Worm (Caenorhabditis elegans): ENCODE results near the gene T10C6.16.

T10C6.16 gene

ce11 chrV:16040848-16041247 lies 8.0 kb upstream of the T10C6.16 start:
- 0 out of 2 replicates have a peak, but pooled peaks have one; percentile 17 for TF ChIP-seq scrt-1 (GFP tag; IDR thresholded peaks at IDR 0.05)
- TF ChIP-seq ama-1 (optimal IDR thresholded peaks at IDR 0.05) = peak; percentile 77
- TF ChIP-seq pes-1 (GFP tag; IDR thresholded peaks at IDR 0.05) = peak; percentile 61
- TF ChIP-seq aly-1 (tag; optimal IDR thresholded peaks at IDR 0.05) = peak; percentile 45
- TF ChIP-seq flt-1 (GFP tag; IDR thresholded peaks at IDR 0.05) = 0 out of 2 replicates have a peak, but pooled peaks have one; percentile 6
- TF ChIP-seq hmbx-1 (tag; optimal IDR thresholded peaks at IDR 0.05) = peak; percentile 8

DNA sequence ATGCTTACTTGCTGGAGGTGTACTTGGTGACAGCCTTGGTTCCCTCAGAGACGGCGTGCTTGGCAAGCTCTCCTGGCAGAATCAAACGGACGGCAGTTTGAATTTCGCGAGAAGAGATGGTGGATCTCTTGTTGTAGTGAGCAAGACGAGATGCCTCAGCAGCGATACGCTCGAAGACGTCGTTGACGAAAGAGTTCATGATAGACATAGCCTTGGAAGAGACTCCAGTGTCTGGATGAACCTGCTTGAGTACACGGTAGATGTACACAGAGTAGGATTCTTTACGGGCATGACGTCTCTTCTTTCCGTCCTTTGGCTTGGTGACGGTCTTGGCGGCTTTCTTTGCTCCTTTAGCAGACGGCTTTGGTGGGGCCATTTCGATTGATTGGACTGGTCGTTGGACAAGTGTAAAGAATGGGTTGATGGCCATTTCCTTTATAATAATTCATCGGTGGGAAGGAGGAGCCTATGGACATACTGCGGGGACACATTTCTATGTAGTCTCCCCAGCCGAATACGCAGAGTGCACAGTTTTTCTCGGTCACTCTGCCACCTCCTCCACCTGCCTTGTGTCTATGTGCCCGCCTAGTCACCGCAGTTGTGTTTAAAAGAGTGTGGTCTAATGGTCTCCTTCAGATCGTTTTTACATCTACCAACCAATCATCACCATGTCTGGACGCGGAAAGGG lies 7.5 kb upstream of the T10C6.16 start, which contains the start of the genes his-4 and his-3:
Gene his-4, minus strand, starts transcription at position 376 of the 688 bp plus-strand sequence.
Gene his-3, plus strand, starts transcription at position 669 of the 688 bp plus-strand sequence.
- TF ChIP-seq aly-1 (tag; optimal IDR thresholded peaks at IDR 0.05) (peak; percentile 58), flt-1 (GFP tag; IDR thresholded peaks at IDR 0.05) (peak; percentile 59; the same call in 1 of the 2 replicates), pes-1 (GFP tag; IDR thresholded peaks at IDR 0.05) (peak; percentile 80), ama-1 (optimal IDR thresholded peaks at IDR 0.05) (peak; percentile 87), sea-1 (GFP tag; conservative IDR thresholded peaks at IDR 0.05) (peak; percentile 69), tbx-11 (GFP tag; IDR thresholded peaks at IDR 0.05) (0 out of 2 replicates have a peak, but pooled peaks have one; percentile 4), tbx-37 (GFP tag; conservative IDR thresholded peaks at IDR 0.05) (0 out of 2 replicates have a peak, but pooled peaks have one; percentile 9)

DNA sequence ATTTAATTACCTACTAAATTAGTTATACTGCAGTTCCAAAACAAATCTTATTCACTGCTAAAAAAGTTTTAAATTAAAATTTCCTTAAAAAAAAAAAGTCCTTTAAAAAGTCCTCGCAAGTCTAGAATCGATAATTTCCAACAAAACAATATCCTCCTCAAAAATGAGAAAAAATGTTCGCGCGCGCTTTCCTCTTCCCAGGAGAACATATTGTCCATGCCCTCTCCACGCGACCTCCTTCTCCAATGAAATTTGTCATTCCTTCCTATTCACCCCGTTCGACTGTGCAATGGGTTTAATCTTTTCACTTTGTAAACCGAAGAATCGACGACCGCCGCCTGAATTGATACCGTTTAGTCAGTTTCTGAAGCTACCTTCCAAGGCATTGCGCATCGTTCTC lies 3.4 kb upstream of the T10C6.16 start, which contains the start of gene T10C6.10:
Gene T10C6.10, plus strand, starts transcription at position 248 of the 400 bp plus-strand sequence.
- TF ChIP-seq B0310.2 (tag; optimal IDR thresholded peaks at IDR 0.05) (no peak), hmg-4 (GFP tag; optimal IDR thresholded peaks at IDR 0.05) (no peak)

DNA sequence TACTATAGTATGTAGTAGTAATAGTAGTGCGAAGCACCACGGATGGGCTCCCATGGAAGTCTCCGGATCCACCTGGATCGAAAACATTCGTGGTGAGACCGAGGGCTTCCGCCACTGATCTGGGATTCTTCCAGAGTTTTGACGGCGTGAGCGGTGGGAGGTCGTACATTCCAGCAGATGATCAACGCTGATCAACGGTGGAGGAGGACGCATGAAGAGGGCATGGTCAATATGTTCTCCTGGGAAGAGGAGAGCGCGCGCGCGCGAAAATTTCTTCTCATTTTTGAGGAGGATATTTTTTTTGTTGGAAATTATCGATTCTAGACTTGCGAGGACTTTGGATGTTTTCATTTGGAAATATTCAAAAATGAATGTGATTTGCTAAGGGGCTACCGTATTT lies 686 bp upstream of the T10C6.16 start:
- no peak for TF ChIP-seq tbx-11 (GFP tag; IDR thresholded peaks at IDR 0.05)
- TF ChIP-seq scrt-1 (GFP tag; IDR thresholded peaks at IDR 0.05) = no peak
- TF ChIP-seq flt-1 (GFP tag; IDR thresholded peaks at IDR 0.05) = no peak
- no peak for TF ChIP-seq tra-4 (tag; optimal IDR thresholded peaks at IDR 0.05)
- no peak for TF ChIP-seq pes-1 (GFP tag; IDR thresholded peaks at IDR 0.05)
- no peak for TF ChIP-seq tbx-37 (GFP tag; conservative IDR thresholded peaks at IDR 0.05)
- TF ChIP-seq hnd-1 (tag; optimal IDR thresholded peaks at IDR 0.05) = no peak
- no peak for TF ChIP-seq hmbx-1 (tag; optimal IDR thresholded peaks at IDR 0.05)
- TF ChIP-seq ets-7 (tag; optimal IDR thresholded peaks at IDR 0.05) = no peak
- no peak for TF ChIP-seq sea-1 (GFP tag; conservative IDR thresholded peaks at IDR 0.05)
- TF ChIP-seq ceh-36 (tag; optimal IDR thresholded peaks at IDR 0.05) = no peak
- no peak for TF ChIP-seq F13C5.2 (tag; optimal IDR thresholded peaks at IDR 0.05)
- TF ChIP-seq hmg-4 (GFP tag; optimal IDR thresholded peaks at IDR 0.05) = no peak
- no peak for TF ChIP-seq aly-1 (tag; optimal IDR thresholded peaks at IDR 0.05)
- TF ChIP-seq ama-1 (optimal IDR thresholded peaks at IDR 0.05) = no peak
- no peak for TF ChIP-seq ceh-13 (GFP tag; optimal IDR thresholded peaks at IDR 0.05)
- no peak for TF ChIP-seq B0310.2 (tag; optimal IDR thresholded peaks at IDR 0.05)

DNA sequence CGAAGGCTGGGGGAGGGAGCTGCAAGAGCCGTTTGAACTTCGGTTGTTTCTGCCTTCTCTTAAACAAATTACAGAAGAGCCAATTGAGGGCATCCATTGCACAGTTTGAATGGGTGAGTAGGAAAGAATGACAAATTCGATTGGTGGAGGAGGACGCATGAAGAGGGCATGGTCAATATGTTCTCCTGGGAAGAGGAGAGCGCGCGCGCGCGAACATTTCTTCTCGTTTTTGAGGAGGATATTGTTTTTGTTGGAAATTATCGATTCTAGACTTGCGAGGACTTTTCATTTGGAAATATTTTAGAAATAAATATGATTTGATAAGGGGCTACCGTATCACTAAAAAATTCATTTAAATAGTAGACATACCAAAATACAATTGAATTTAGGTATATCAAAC lies 1.2 kb downstream of the T10C6.16 start, which contains the start of gene T10C6.7:
Gene T10C6.7, minus strand, starts transcription at position 143 of the 400 bp plus-strand sequence.
- TF ChIP-seq flt-1 (GFP tag; IDR thresholded peaks at IDR 0.05) = no peak
- no peak for TF ChIP-seq tra-4 (tag; optimal IDR thresholded peaks at IDR 0.05)
- TF ChIP-seq hnd-1 (tag; optimal IDR thresholded peaks at IDR 0.05) = no peak
- TF ChIP-seq ceh-36 (tag; optimal IDR thresholded peaks at IDR 0.05) = no peak
- no peak for TF ChIP-seq ama-1 (optimal IDR thresholded peaks at IDR 0.05)
- no peak for TF ChIP-seq pes-1 (GFP tag; IDR thresholded peaks at IDR 0.05)
- TF ChIP-seq F13C5.2 (tag; optimal IDR thresholded peaks at IDR 0.05) = no peak
- no peak for TF ChIP-seq sea-1 (GFP tag; conservative IDR thresholded peaks at IDR 0.05)
- no peak for TF ChIP-seq B0310.2 (tag; optimal IDR thresholded peaks at IDR 0.05)
- no peak for TF ChIP-seq tbx-37 (GFP tag; conservative IDR thresholded peaks at IDR 0.05)
- TF ChIP-seq scrt-1 (GFP tag; IDR thresholded peaks at IDR 0.05) = no peak
- TF ChIP-seq ceh-13 (GFP tag; optimal IDR thresholded peaks at IDR 0.05) = no peak
- TF ChIP-seq tbx-11 (GFP tag; IDR thresholded peaks at IDR 0.05) = no peak
- TF ChIP-seq hmg-4 (GFP tag; optimal IDR thresholded peaks at IDR 0.05) = no peak
- no peak for TF ChIP-seq hmbx-1 (tag; optimal IDR thresholded peaks at IDR 0.05)

- TF ChIP-seq ceh-36 (tag; optimal IDR thresholded peaks at IDR 0.05) = no peak
- TF ChIP-seq aly-1 (tag; optimal IDR thresholded peaks at IDR 0.05) = no peak
- TF ChIP-seq F13C5.2 (tag; optimal IDR thresholded peaks at IDR 0.05) = no peak
- no peak for TF ChIP-seq tbx-11 (GFP tag; IDR thresholded peaks at IDR 0.05)
- TF ChIP-seq B0310.2 (tag; optimal IDR thresholded peaks at IDR 0.05) = no peak
- TF ChIP-seq pes-1 (GFP tag; IDR thresholded peaks at IDR 0.05) = no peak
- TF ChIP-seq tbx-37 (GFP tag; conservative IDR thresholded peaks at IDR 0.05) = no peak
- no peak for TF ChIP-seq tra-4 (tag; optimal IDR thresholded peaks at IDR 0.05)
- TF ChIP-seq ets-7 (tag; optimal IDR thresholded peaks at IDR 0.05) = no peak
- no peak for TF ChIP-seq sea-1 (GFP tag; conservative IDR thresholded peaks at IDR 0.05)
- no peak for TF ChIP-seq flt-1 (GFP tag; IDR thresholded peaks at IDR 0.05)
- TF ChIP-seq ama-1 (optimal IDR thresholded peaks at IDR 0.05) = no peak
- TF ChIP-seq scrt-1 (GFP tag; IDR thresholded peaks at IDR 0.05) = no peak
Observed at ce11 chrV:16029237-16029636, 3.6 kb downstream of the T10C6.16 start.

ce11 chrV:16024917-16025316 lies 7.9 kb downstream of the T10C6.16 start:
- no peak for TF ChIP-seq hnd-1 (tag; optimal IDR thresholded peaks at IDR 0.05)
- TF ChIP-seq tbx-37 (GFP tag; conservative IDR thresholded peaks at IDR 0.05) = no peak
- no peak for TF ChIP-seq tra-4 (tag; optimal IDR thresholded peaks at IDR 0.05)
- no peak for TF ChIP-seq hmbx-1 (tag; optimal IDR thresholded peaks at IDR 0.05)
- no peak for TF ChIP-seq ceh-13 (GFP tag; optimal IDR thresholded peaks at IDR 0.05)

DNA sequence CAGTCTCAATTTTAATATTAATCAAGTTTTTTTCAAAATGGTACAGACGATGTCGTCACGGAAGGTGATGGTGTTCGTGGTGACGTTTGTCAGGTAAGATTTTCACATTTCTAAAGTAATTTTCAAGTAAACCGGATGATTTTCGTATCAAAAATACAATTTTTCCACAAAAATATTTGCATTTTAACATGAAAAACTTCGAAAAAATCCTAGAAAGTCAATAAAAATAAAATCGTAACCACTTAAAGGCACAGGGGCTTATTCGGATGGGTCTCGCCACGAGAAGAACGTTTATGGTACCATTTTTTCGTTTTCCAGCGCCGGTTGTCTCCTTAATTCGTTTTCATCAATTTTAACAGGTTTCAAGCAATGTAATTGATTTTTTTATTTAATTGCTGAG lies 8.5 kb downstream of the T10C6.16 start, which contains the start of gene T10C6.6:
Gene T10C6.6, plus strand, starts transcription at position 27 of the 400 bp plus-strand sequence.
- TF ChIP-seq flt-1 (GFP tag; IDR thresholded peaks at IDR 0.05) = no peak
- no peak for TF ChIP-seq tra-4 (tag; optimal IDR thresholded peaks at IDR 0.05)
- no peak for TF ChIP-seq ets-7 (tag; optimal IDR thresholded peaks at IDR 0.05)
- no peak for TF ChIP-seq hmg-4 (GFP tag; optimal IDR thresholded peaks at IDR 0.05)
- TF ChIP-seq ama-1 (optimal IDR thresholded peaks at IDR 0.05) = no peak
- no peak for TF ChIP-seq ceh-13 (GFP tag; optimal IDR thresholded peaks at IDR 0.05)
- TF ChIP-seq pes-1 (GFP tag; IDR thresholded peaks at IDR 0.05) = no peak
- no peak for TF ChIP-seq hnd-1 (tag; optimal IDR thresholded peaks at IDR 0.05)

Data from whole organism, early embryonic.